Worm (Caenorhabditis elegans) whole organism, L4 larva: ENCODE data around the gene C06E4.8.

Source experiments
- egl-43 ChIP-seq: fragments of 200-800 bp; sonication (Bioruptor generic); IDR thresholded peaks from 2 replicates; pipeline ENCODE4 v1.3.6; 2022; ENCODE audit warnings: missing genetic modification reagents, missing genetic modification characterization, missing compliant biosample characterization
- fos-1 ChIP-seq: fragments of 150-350 bp; optimal IDR thresholded peaks from 2 replicates; lab custom pipeline; 2014; ENCODE audit warnings: missing biosample characterization, missing genetic modification characterization
- lim-7 ChIP-seq: fragments of 200-800 bp; sonication (Bioruptor generic); IDR thresholded peaks from 2 replicates; pipeline ENCODE4 v1.3.6; 2022; ENCODE audit warnings: missing genetic modification characterization, missing compliant biosample characterization
- lin-13 ChIP-seq: fragments of 150-350 bp; optimal IDR thresholded peaks from 2 replicates; lab custom pipeline; 2014; ENCODE audit warnings: missing biosample characterization, missing genetic modification reagents, missing genetic modification characterization
- lin-39 ChIP-seq: fragments of 150-350 bp; optimal IDR thresholded peaks from 2 replicates; lab custom pipeline; 2014; ENCODE audit warnings: missing biosample characterization, missing genetic modification reagents, missing genetic modification characterization
- mep-1 ChIP-seq: fragments of 150-350 bp; sonication (generic microtip); optimal IDR thresholded peaks from 3 replicates; lab custom pipeline; 2014; ENCODE audit warnings: missing biosample characterization, missing genetic modification characterization
- nhr-10 ChIP-seq: fragments of 150-350 bp; optimal IDR thresholded peaks from 2 replicates; lab custom pipeline; 2014; ENCODE audit warnings: missing biosample characterization, missing genetic modification characterization
- nhr-237 ChIP-seq: sonication (generic microtip); optimal IDR thresholded peaks from 2 replicates; lab custom pipeline; 2017; ENCODE audit warnings: missing biosample characterization, missing genetic modification characterization
- snpc-4 ChIP-seq: fragments of 150-350 bp; optimal IDR thresholded peaks from 2 replicates; lab custom pipeline; 2014; ENCODE audit warnings: missing biosample characterization, missing genetic modification characterization
- spr-3 ChIP-seq: fragments of 200-800 bp; sonication (Bioruptor generic); optimal IDR thresholded peaks from 2 replicates; lab custom pipeline; 2018; ENCODE audit warnings: mild to moderate bottlenecking, missing genetic modification characterization, missing compliant biosample characterization
- unc-130 ChIP-seq: sonication (generic microtip); optimal IDR thresholded peaks from 2 replicates; lab custom pipeline; 2016; ENCODE audit warnings: missing genetic modification reagents, missing genetic modification characterization, missing compliant biosample characterization
- zag-1 ChIP-seq: fragments of 150-350 bp; optimal IDR thresholded peaks from 2 replicates; lab custom pipeline; 2014; ENCODE audit warnings: missing biosample characterization, missing genetic modification characterization

- TF ChIP-seq egl-43 (GFP tag; lab: Robert Waterston, UW) (no peak), lin-13 (GFP tag; lab: Kevin White, UChicago) (no peak), unc-130 (GFP tag; lab: Kevin White, UChicago) (no peak), spr-3 (GFP tag; lab: Kevin White, UChicago) (no peak), nhr-237 (tag; lab: Kevin White, UChicago) (no peak), mep-1 (no peak), nhr-10 (tag; lab: Kevin White, UChicago) (no peak), lin-39 (no peak), fos-1 (tag; lab: Kevin White, UChicago) (no peak), snpc-4 (tag; lab: Kevin White, UChicago) (no peak), zag-1 (tag; lab: Kevin White, UChicago) (no peak), lim-7 (no peak; the same call in 1 of the 2 replicates)
Observed at ce11 chrIV:7274969-7275548, 10.6 kb downstream of the C06E4.8 start.
